Worm (Caenorhabditis elegans): ENCODE measurements around the gene sdz-33.

Gene sdz-33

ce11 chrIII:11935032-11935947 lies 28.0 kb downstream of the sdz-33 start:
- TF ChIP-seq F13H6.1 (tag; optimal IDR thresholded peaks at IDR 0.05) = no peak
- TF ChIP-seq gmeb-2 (tag; optimal IDR thresholded peaks at IDR 0.05) = no peak
- TF ChIP-seq tbx-7 (tag; optimal IDR thresholded peaks at IDR 0.05) = no peak
- TF ChIP-seq sdc-2 (tag; optimal IDR thresholded peaks at IDR 0.05) = no peak
- TF ChIP-seq madf-2 (tag; optimal IDR thresholded peaks at IDR 0.05) = no peak
- peak; percentile 43 for TF ChIP-seq ceh-18 (tag; optimal IDR thresholded peaks at IDR 0.05)
- no peak for TF ChIP-seq rnt-1 (tag; optimal IDR thresholded peaks at IDR 0.05)
- TF ChIP-seq mec-3 (tag; optimal IDR thresholded peaks at IDR 0.05; ENCODE audit: borderline replicate concordance) = no peak
- TF ChIP-seq T23F11.4 (GFP tag; optimal IDR thresholded peaks at IDR 0.05) = no peak
- TF ChIP-seq pha-4 (tag; optimal IDR thresholded peaks at IDR 0.05) = no peak
- TF ChIP-seq C38D4.7 (GFP tag; optimal IDR thresholded peaks at IDR 0.05) = no peak
- TF ChIP-seq tbx-2 (tag; optimal IDR thresholded peaks at IDR 0.05) = no peak
- no peak for TF ChIP-seq ceh-9 (tag; optimal IDR thresholded peaks at IDR 0.05)
- no peak for TF ChIP-seq ahr-1 (tag; optimal IDR thresholded peaks at IDR 0.05)
- TF ChIP-seq zip-5 (tag; optimal IDR thresholded peaks at IDR 0.05) = no peak
- no peak for TF ChIP-seq ceh-45 (GFP tag; IDR thresholded peaks at IDR 0.05)
- TF ChIP-seq eyg-1 (tag; optimal IDR thresholded peaks at IDR 0.05) = no peak
- TF ChIP-seq C08G9.2 (tag; optimal IDR thresholded peaks at IDR 0.05) = no peak
- no peak for TF ChIP-seq odd-2 (tag; optimal IDR thresholded peaks at IDR 0.05)
- TF ChIP-seq hlh-15 (tag; optimal IDR thresholded peaks at IDR 0.05) = no peak
- peak; percentile 78 for TF ChIP-seq ceh-14 (tag; optimal IDR thresholded peaks at IDR 0.05)
- TF ChIP-seq K09A11.1 (tag; optimal IDR thresholded peaks at IDR 0.05; ENCODE audit: insufficient read depth) = no peak
- no peak for TF ChIP-seq Y22D7AL.16 (tag; optimal IDR thresholded peaks at IDR 0.05)
- TF ChIP-seq elt-2 (tag; optimal IDR thresholded peaks at IDR 0.05) = peak; percentile 3
- TF ChIP-seq nhr-11 (tag; optimal IDR thresholded peaks at IDR 0.05) = no peak
- peak; percentile 99 for TF ChIP-seq nfya-1 (tag; optimal IDR thresholded peaks at IDR 0.05)
- no peak for TF ChIP-seq pqm-1 (tag; optimal IDR thresholded peaks at IDR 0.05)
- no peak for TF ChIP-seq pax-1 (tag; optimal IDR thresholded peaks at IDR 0.05)
- TF ChIP-seq hlh-13 (GFP tag; optimal IDR thresholded peaks at IDR 0.05) = no peak
- no peak for TF ChIP-seq fax-1 (tag; optimal IDR thresholded peaks at IDR 0.05)
- no peak for TF ChIP-seq ama-1 (optimal IDR thresholded peaks at IDR 0.05)
- TF ChIP-seq ceh-31 (tag; optimal IDR thresholded peaks at IDR 0.05) = no peak
- no peak for TF ChIP-seq lin-11 (tag; optimal IDR thresholded peaks at IDR 0.05)
- peak; percentile 57 for TF ChIP-seq unc-42 (tag; optimal IDR thresholded peaks at IDR 0.05)
- peak; percentile 31 for TF ChIP-seq K02D7.2 (tag; optimal IDR thresholded peaks at IDR 0.05)
- TF ChIP-seq npax-4 (tag; optimal IDR thresholded peaks at IDR 0.05) = no peak
- no peak for TF ChIP-seq hlh-6 (tag; optimal IDR thresholded peaks at IDR 0.05)
- TF ChIP-seq pat-9 (tag; optimal IDR thresholded peaks at IDR 0.05) = no peak
- TF ChIP-seq nhr-232 (tag; optimal IDR thresholded peaks at IDR 0.05) = no peak
- TF ChIP-seq elt-4 (tag; optimal IDR thresholded peaks at IDR 0.05) = no peak
- peak; percentile 93 for TF ChIP-seq unc-55 (GFP tag; optimal IDR thresholded peaks at IDR 0.05)
- TF ChIP-seq sox-4 (tag; optimal IDR thresholded peaks at IDR 0.05) = peak; percentile 12
- no peak for TF ChIP-seq ref-2 (tag; optimal IDR thresholded peaks at IDR 0.05)
- TF ChIP-seq dmd-4 (tag; optimal IDR thresholded peaks at IDR 0.05; ENCODE audit: borderline replicate concordance) = no peak
- TF ChIP-seq ztf-16 (tag; optimal IDR thresholded peaks at IDR 0.05) = no peak
- no peak for TF ChIP-seq ceh-24 (tag; optimal IDR thresholded peaks at IDR 0.05)
- TF ChIP-seq pag-3 (tag; optimal IDR thresholded peaks at IDR 0.05; ENCODE audit: borderline replicate concordance) = no peak
- no peak for TF ChIP-seq dve-1 (tag; optimal IDR thresholded peaks at IDR 0.05)
- TF ChIP-seq sox-2 (GFP tag; IDR thresholded peaks at IDR 0.05) = no peak
- no peak for TF ChIP-seq fkh-6 (tag; optimal IDR thresholded peaks at IDR 0.05)
- no peak for TF ChIP-seq lim-6 (tag; optimal IDR thresholded peaks at IDR 0.05)
- no peak for TF ChIP-seq ceh-34 (tag; optimal IDR thresholded peaks at IDR 0.05)
